Worm (Caenorhabditis elegans): ENCODE results near the gene ZK622.4.

ZK622.4 gene

DNA sequence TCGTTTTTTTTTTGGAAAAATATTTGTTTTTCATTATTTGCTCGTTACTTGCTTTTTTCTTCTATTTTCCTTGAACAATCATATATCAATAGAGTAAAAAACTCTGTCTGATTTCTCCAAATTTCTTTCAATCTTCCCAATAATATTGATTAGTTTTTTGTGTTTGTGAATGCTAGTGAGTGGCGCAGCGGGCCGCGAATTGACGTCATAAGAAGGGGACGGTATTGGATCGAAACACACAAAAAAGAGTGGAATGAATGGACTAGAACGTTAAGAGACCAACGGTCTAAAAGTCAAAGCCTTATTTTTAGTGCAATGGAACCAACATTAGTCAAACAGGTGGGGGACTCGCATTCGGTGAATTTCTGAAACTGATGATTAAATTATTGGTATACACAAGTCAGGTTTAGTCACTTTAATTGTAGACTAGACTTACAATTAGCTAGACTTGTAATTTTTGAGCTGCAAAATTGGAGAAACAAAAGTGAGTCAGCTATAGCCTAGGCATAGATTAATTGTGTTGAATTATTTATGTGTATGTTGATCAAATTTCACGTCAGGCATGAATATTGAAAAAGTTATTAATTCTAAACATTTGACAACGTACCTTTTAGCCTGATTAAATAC lies 39.3 kb downstream of the ZK622.4 start:
- no peak for TF ChIP-seq unc-62 (GFP tag; optimal IDR thresholded peaks at IDR 0.05)

DNA sequence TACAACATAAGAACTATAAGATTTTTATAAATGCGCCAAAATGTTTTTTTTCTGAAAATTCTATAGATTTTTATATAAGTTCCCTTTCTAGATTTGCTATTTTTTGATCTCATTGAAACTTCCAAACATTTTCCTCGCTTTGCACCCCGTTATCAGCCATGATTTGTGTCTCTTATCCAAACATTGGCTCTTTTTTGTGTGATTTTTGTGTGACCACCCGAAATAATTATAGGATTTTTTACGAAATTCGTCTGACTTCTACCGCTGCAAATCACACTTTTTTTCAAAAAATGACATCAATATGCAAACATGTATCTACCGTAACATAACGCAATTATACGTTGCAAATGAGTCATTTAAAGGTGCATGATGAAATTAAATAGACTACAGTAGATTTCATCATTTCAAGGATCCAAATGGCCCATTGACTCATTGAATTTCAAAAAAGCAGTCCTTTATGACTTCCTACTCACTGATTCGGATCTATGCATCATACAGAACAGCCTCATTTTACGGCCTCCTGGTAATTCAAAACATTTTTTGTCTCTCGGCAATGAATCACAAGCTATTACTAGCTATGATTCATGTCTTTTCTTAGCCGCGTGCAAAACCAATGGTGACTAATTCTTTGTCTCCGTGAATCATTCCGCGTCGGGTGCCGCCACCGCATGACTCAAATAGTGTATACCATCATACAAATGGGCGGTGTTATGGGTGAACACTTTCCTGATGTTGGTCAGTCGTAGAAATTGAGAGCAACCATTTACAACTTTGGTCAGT lies 40.0 kb downstream of the ZK622.4 start:
- no peak for TF ChIP-seq unc-62 (GFP tag; optimal IDR thresholded peaks at IDR 0.05)

DNA sequence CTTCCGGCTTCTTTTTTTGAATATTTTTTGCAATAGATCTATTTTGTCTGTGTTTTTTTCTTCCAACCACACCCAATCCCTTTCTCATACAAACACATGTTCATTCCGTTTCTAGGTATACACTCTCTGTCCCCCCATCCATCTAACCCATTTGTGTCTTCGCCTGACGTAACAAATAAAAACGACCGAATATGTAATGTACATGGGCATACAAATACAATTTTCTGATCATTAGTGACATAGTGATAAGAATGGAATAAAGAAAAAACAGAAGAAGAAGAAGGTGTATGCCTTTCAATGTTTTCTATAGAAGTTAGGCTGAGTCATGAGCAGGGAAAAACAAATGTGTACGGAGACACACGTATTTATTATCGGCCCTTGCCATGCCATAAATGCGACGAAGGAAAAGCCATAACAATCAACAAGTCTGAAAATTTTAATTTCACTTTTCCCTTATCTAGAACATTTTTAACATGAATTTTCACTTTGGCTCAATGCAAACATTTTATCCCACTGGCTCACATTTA lies 41.3 kb downstream of the ZK622.4 start:
- TF ChIP-seq unc-62 (GFP tag; optimal IDR thresholded peaks at IDR 0.05): no peak

DNA sequence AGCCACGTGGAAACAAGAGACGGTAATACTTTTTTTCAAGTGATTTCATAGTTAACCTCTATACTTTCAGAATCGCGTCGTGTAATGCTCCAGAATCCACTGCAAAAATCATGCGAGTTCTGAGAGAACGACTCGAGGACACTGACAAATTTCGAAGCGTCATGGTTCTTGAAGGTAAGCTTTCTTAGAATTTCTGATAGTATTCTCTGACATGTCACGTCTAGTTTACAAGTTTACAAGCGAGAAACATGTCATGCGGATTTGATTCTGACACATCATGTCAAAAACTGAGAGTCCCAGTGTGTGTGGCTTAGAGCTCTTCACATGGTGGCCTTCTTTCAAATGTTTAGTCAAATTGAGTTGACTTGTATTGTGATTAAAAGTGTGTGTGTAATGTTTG lies 42.1 kb downstream of the ZK622.4 start:
- no peak for TF ChIP-seq unc-62 (GFP tag; optimal IDR thresholded peaks at IDR 0.05)

DNA sequence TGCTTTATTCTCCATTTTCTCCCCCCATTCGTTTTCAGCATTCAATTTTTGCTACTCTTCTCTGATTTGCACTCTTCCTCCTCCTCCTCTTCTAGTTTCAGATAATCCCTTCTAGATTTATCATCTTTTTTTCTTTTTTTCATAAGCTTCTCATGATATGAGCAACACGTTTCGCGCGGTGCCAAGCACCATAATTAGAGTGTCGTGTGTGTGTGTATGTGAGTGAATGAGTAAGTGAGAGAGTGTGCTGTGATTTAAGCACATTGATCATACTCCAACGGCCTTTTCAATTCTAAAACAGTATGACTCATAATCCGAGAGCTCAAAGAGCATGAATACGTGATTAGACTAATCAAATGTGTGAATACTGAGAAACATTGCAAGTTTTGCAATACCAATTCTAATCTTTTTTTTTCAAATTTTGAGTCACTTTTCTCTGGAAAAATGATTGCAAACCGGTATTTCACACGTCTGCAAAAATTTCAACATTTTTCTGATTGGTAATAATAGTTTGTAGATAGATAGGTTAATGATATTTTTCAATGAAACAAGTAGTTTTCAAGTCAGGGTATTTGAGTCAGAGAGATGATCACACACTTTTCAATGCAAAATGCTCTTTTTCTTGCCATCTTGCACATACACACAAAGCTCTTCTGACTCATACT lies 43.0 kb downstream of the ZK622.4 start:
- TF ChIP-seq unc-62 (GFP tag; optimal IDR thresholded peaks at IDR 0.05): no peak

DNA sequence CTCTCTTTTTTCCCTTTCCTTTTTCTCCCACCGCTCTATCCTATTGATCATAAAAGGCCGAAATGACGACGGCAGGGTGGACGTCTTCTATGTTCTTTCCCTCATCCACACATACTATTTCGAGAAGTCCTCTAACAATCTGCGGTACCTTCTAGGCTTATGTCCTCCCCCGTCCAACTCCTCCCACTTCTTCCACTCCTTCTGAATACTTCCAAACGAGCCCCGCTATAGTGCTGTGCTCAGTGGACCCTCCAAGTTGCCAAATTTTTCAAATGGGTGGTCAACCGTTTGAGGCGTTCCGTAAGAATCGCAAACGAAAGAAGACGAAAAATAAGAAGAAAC lies 43.5 kb downstream of the ZK622.4 start:
- no peak for TF ChIP-seq unc-62 (GFP tag; optimal IDR thresholded peaks at IDR 0.05)

DNA sequence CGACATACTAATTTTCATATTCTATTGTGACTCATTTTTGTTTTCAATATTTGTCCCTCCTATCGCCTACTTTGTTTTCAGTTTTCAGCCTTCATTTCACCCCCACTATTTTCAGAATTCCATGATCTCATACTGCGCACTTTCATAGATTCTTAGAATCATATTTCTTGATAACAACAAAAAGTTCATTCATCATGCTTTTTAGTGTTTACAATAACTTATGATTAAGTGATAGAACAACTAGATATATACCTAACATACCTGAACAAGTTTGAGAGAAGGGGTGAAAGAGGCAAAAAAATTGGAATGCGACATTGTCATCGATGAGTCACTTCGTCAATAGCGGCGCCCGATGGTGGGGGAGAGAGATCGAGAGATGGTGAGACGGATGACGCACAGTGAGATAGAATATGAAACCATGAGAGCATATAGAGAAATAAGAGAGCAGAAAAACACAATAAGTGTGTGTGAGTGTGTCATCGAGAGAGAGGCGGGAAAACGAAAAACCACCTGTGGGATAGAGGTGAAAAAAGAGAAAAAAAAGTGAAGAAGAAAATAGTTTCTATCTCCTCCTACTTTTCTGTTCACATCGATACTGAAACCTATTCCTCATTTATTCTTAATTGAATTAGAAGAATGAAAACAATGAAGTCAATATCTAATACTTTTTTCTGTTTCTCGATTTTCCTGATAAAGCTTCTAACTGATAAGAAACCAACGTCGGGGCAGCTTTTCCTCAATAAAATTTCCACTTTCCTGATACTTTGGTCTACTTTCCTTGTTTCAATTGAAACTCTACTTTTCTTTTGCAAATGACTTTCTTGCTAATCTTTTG lies 44.4 kb downstream of the ZK622.4 start:
- no peak for TF ChIP-seq unc-62 (GFP tag; optimal IDR thresholded peaks at IDR 0.05)

DNA sequence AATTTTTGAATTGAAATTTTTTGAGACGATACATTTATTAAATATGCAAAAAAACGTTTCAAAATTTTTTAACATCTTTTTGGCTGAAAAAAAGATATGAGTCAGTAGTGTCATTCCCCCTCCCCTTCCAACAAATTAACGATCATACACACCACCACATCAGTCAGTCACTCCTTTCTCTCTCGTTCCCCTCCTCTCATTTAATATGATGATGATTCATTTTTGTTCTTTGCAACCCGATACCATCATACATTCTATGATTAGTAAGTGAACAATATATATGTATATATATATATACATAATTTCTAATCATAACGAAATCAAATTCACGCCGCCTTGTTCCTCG lies 45.0 kb downstream of the ZK622.4 start:
- no peak for TF ChIP-seq unc-62 (GFP tag; optimal IDR thresholded peaks at IDR 0.05)

DNA sequence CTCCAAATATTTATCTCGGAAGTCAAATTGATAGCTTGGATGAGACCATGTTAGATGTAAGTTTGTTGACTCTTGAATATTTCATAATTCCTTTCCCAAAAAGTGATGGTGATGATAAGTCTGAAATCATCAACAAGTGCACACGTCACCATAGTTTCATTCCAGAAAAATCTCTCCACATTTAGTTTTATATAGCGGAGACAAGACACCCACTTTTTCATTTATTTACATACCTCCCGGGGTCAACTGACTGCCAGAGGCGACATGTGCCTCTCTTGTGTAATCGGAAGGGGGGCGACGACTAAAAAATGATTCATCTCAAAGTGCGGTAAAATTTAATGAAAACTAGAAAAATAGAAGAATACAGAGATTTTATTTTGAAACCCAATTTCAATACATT lies 45.8 kb downstream of the ZK622.4 start:
- TF ChIP-seq unc-62 (GFP tag; optimal IDR thresholded peaks at IDR 0.05): no peak

DNA sequence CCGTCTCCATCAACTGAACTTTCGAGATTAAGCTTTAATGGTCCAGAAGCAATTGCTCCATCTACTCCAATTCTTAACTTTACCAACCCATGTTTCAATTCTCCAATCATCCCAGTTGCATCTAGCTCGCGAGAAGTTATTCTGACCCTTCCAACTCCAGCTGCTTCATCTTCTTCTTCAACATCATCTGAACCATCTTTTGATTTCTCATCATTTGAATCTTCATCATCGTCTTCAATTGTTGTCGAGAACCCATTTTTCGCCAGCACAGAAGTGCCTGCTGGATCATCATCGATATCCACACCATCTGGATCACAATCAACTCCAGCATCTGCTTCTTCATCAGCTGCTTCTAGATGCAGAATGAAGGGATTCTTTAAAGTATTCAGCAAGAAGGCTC lies 47.0 kb downstream of the ZK622.4 start:
- TF ChIP-seq unc-62 (GFP tag; optimal IDR thresholded peaks at IDR 0.05): no peak

DNA sequence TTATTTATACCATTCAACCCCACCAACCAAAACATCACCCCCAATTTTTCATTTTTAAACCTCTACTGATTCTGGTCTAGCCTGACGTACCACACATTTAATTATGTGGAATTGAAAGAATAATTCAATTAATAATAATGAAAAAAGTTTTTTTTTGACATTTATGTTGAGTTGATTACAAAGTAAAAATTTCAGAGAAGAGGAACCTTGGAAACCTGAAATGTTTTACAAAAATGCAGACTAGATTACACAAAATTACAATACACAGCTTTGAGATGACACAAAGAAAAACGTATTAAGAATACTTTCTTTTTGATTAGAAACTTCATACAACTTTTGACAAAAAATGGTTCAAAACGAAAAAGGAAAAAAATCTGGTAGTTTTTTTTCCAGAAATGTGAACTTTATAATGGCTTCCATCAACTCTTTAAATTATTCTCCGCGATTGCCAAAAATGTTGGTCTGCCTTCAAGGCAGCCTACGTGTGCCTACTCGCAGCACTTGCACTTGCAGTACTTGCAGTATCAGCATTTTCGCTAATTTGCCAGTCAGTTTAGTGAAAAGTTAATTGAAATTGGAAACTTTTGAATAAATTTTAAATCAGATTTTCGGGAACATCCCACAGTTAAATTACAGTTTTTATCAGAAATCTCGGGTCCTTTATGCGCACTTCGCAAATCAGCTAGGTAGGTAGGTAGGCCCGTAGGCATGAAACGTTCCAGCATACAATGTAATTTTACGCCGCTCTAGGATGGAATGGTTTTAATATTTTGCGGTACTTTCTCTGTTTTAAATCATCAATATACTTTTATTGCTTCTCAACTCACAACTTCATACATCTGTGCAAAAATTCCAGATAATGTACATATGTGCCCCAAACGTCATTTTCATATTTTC lies 48.4 kb downstream of the ZK622.4 start:
- no peak for TF ChIP-seq unc-62 (GFP tag; optimal IDR thresholded peaks at IDR 0.05)

DNA sequence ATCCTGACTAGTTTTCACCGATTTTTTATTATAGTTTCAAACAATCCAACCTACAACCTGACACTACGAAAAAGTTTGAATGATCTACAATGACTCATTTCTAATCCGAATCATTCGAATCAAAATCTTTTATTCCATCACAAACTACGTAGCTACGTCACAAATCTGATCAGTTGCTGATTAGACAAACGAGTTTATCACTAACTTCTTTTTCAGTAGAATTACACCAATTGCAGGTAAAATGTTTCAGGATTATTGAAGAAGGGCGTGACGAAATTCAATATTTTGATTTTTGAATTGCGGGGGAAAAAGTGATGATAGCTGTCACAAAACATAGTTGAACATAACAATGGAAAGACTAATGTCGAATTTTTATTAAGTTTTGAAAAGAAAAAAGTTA lies 49.1 kb downstream of the ZK622.4 start:
- TF ChIP-seq unc-62 (GFP tag; optimal IDR thresholded peaks at IDR 0.05): no peak

DNA sequence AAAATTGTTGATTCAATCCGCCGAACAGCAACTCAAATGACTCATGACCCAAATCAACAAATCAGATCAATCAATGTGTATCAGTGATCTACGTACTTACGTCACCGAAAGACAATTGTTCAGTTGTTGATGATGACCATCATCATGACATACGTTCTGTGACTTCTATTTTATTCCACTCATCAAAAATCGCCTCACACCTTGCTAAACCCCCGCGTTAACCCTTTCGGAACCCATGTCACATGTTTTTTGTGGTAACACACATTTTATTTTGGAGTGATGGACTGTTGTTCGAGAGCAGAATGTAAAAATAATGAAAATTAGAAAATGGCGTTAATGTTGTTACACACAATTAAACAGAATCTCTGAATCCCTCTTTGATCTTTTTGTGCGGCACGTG lies 49.9 kb downstream of the ZK622.4 start:
- TF ChIP-seq unc-62 (GFP tag; optimal IDR thresholded peaks at IDR 0.05): no peak
